Worm (Caenorhabditis elegans): ENCODE data around the gene fust-1.

Gene fust-1

ce11 chrII:7131871-7132693 lies 20.3 kb upstream of the fust-1 start, which contains the start of the genes T07F8.4 and gld-3:
TSS of gene T07F8.4 (minus strand) at chrII:7132032.
TSS of gene gld-3 (plus strand) at chrII:7132643.
- TF ChIP-seq ama-1 (optimal IDR thresholded peaks at IDR 0.05) (no peak), tra-4 (tag; optimal IDR thresholded peaks at IDR 0.05) (no peak), hnd-1 (tag; optimal IDR thresholded peaks at IDR 0.05) (no peak), flt-1 (GFP tag; IDR thresholded peaks at IDR 0.05) (no peak), ceh-13 (GFP tag; optimal IDR thresholded peaks at IDR 0.05) (no peak), B0310.2 (tag; optimal IDR thresholded peaks at IDR 0.05) (no peak), ets-7 (tag; optimal IDR thresholded peaks at IDR 0.05) (no peak), hmg-4 (GFP tag; optimal IDR thresholded peaks at IDR 0.05) (no peak), sea-1 (GFP tag; conservative IDR thresholded peaks at IDR 0.05) (no peak), hmbx-1 (tag; optimal IDR thresholded peaks at IDR 0.05) (no peak), ceh-36 (tag; optimal IDR thresholded peaks at IDR 0.05) (no peak), pes-1 (GFP tag; IDR thresholded peaks at IDR 0.05) (no peak), tbx-37 (GFP tag; conservative IDR thresholded peaks at IDR 0.05) (no peak), scrt-1 (GFP tag; IDR thresholded peaks at IDR 0.05) (no peak), tbx-11 (GFP tag; IDR thresholded peaks at IDR 0.05) (no peak), aly-1 (tag; optimal IDR thresholded peaks at IDR 0.05) (no peak), F13C5.2 (tag; optimal IDR thresholded peaks at IDR 0.05) (no peak)

- TF ChIP-seq ceh-36 (tag; optimal IDR thresholded peaks at IDR 0.05) (no peak), ama-1 (optimal IDR thresholded peaks at IDR 0.05) (no peak), ceh-13 (GFP tag; optimal IDR thresholded peaks at IDR 0.05) (no peak), hnd-1 (tag; optimal IDR thresholded peaks at IDR 0.05) (no peak), tbx-11 (GFP tag; IDR thresholded peaks at IDR 0.05) (no peak), ets-7 (tag; optimal IDR thresholded peaks at IDR 0.05) (no peak), flt-1 (GFP tag; IDR thresholded peaks at IDR 0.05) (no peak), F13C5.2 (tag; optimal IDR thresholded peaks at IDR 0.05) (no peak), hmg-4 (GFP tag; optimal IDR thresholded peaks at IDR 0.05) (no peak), aly-1 (tag; optimal IDR thresholded peaks at IDR 0.05) (no peak), pes-1 (GFP tag; IDR thresholded peaks at IDR 0.05) (no peak), sea-1 (GFP tag; conservative IDR thresholded peaks at IDR 0.05) (no peak)
These were observed 13.3 kb upstream of the fust-1 start for ce11 chrII:7139064-7139463.

- no peak for TF ChIP-seq aly-1 (tag; optimal IDR thresholded peaks at IDR 0.05)
- no peak for TF ChIP-seq tra-4 (tag; optimal IDR thresholded peaks at IDR 0.05)
- TF ChIP-seq flt-1 (GFP tag; IDR thresholded peaks at IDR 0.05), result no peak
- TF ChIP-seq scrt-1 (GFP tag; IDR thresholded peaks at IDR 0.05), result no peak
- no peak for TF ChIP-seq ets-7 (tag; optimal IDR thresholded peaks at IDR 0.05)
- no peak for TF ChIP-seq B0310.2 (tag; optimal IDR thresholded peaks at IDR 0.05)
- no peak for TF ChIP-seq ceh-36 (tag; optimal IDR thresholded peaks at IDR 0.05)
- TF ChIP-seq pes-1 (GFP tag; IDR thresholded peaks at IDR 0.05), result no peak
These were observed 8.1 kb upstream of the fust-1 start, which contains the start of gene npr-31 for ce11 chrII:7144307-7144706. TSS of gene npr-31 (plus strand) at chrII:7144607.

ce11 chrII:7146240-7146639 lies 6.1 kb upstream of the fust-1 start:
- no peak for TF ChIP-seq hmbx-1 (tag; optimal IDR thresholded peaks at IDR 0.05)
- no peak for TF ChIP-seq F13C5.2 (tag; optimal IDR thresholded peaks at IDR 0.05)
- no peak for TF ChIP-seq ama-1 (optimal IDR thresholded peaks at IDR 0.05)
- no peak for TF ChIP-seq aly-1 (tag; optimal IDR thresholded peaks at IDR 0.05)
- no peak for TF ChIP-seq sea-1 (GFP tag; conservative IDR thresholded peaks at IDR 0.05)
- TF ChIP-seq tra-4 (tag; optimal IDR thresholded peaks at IDR 0.05), result no peak
- no peak for TF ChIP-seq ceh-13 (GFP tag; optimal IDR thresholded peaks at IDR 0.05)
- no peak for TF ChIP-seq ets-7 (tag; optimal IDR thresholded peaks at IDR 0.05)
- no peak for TF ChIP-seq ceh-36 (tag; optimal IDR thresholded peaks at IDR 0.05)
- no peak for TF ChIP-seq hmg-4 (GFP tag; optimal IDR thresholded peaks at IDR 0.05)
- no peak for TF ChIP-seq B0310.2 (tag; optimal IDR thresholded peaks at IDR 0.05)

- TF ChIP-seq tbx-37 (GFP tag; conservative IDR thresholded peaks at IDR 0.05), result no peak
- no peak for TF ChIP-seq pes-1 (GFP tag; IDR thresholded peaks at IDR 0.05)
- TF ChIP-seq B0310.2 (tag; optimal IDR thresholded peaks at IDR 0.05), result no peak
- TF ChIP-seq hmbx-1 (tag; optimal IDR thresholded peaks at IDR 0.05), result no peak
- TF ChIP-seq sea-1 (GFP tag; conservative IDR thresholded peaks at IDR 0.05), result no peak
- TF ChIP-seq hnd-1 (tag; optimal IDR thresholded peaks at IDR 0.05), result no peak
- no peak for TF ChIP-seq tbx-11 (GFP tag; IDR thresholded peaks at IDR 0.05)
- no peak for TF ChIP-seq scrt-1 (GFP tag; IDR thresholded peaks at IDR 0.05)
- TF ChIP-seq aly-1 (tag; optimal IDR thresholded peaks at IDR 0.05), result no peak
- TF ChIP-seq ceh-36 (tag; optimal IDR thresholded peaks at IDR 0.05), result no peak
- TF ChIP-seq flt-1 (GFP tag; IDR thresholded peaks at IDR 0.05), result no peak
- no peak for TF ChIP-seq ets-7 (tag; optimal IDR thresholded peaks at IDR 0.05)
- TF ChIP-seq ceh-13 (GFP tag; optimal IDR thresholded peaks at IDR 0.05), result no peak
- no peak for TF ChIP-seq hmg-4 (GFP tag; optimal IDR thresholded peaks at IDR 0.05)
- no peak for TF ChIP-seq ama-1 (optimal IDR thresholded peaks at IDR 0.05)
- TF ChIP-seq tra-4 (tag; optimal IDR thresholded peaks at IDR 0.05), result no peak
- TF ChIP-seq F13C5.2 (tag; optimal IDR thresholded peaks at IDR 0.05), result no peak
These were observed 4.8 kb upstream of the fust-1 start for ce11 chrII:7147550-7147949.

ce11 chrII:7148099-7148498 lies 4.3 kb upstream of the fust-1 start, which contains the start of gene T07F8.1:
TSS of gene T07F8.1 (plus strand) at chrII:7148399.
- TF ChIP-seq tbx-37 (GFP tag; conservative IDR thresholded peaks at IDR 0.05) (no peak), tra-4 (tag; optimal IDR thresholded peaks at IDR 0.05) (no peak), pes-1 (GFP tag; IDR thresholded peaks at IDR 0.05) (no peak), B0310.2 (tag; optimal IDR thresholded peaks at IDR 0.05) (no peak), ceh-13 (GFP tag; optimal IDR thresholded peaks at IDR 0.05) (no peak), sea-1 (GFP tag; conservative IDR thresholded peaks at IDR 0.05) (no peak), hmbx-1 (tag; optimal IDR thresholded peaks at IDR 0.05) (no peak), ceh-36 (tag; optimal IDR thresholded peaks at IDR 0.05) (no peak), hmg-4 (GFP tag; optimal IDR thresholded peaks at IDR 0.05) (no peak), F13C5.2 (tag; optimal IDR thresholded peaks at IDR 0.05) (no peak), aly-1 (tag; optimal IDR thresholded peaks at IDR 0.05) (no peak), flt-1 (GFP tag; IDR thresholded peaks at IDR 0.05) (no peak), scrt-1 (GFP tag; IDR thresholded peaks at IDR 0.05) (no peak), hnd-1 (tag; optimal IDR thresholded peaks at IDR 0.05) (no peak), ets-7 (tag; optimal IDR thresholded peaks at IDR 0.05) (no peak), tbx-11 (GFP tag; IDR thresholded peaks at IDR 0.05) (no peak), ama-1 (optimal IDR thresholded peaks at IDR 0.05) (no peak)

All from whole organism, early embryonic.